Fruit fly (Drosophila melanogaster): ENCODE data around the gene Ance.

Gene Ance

DNA sequence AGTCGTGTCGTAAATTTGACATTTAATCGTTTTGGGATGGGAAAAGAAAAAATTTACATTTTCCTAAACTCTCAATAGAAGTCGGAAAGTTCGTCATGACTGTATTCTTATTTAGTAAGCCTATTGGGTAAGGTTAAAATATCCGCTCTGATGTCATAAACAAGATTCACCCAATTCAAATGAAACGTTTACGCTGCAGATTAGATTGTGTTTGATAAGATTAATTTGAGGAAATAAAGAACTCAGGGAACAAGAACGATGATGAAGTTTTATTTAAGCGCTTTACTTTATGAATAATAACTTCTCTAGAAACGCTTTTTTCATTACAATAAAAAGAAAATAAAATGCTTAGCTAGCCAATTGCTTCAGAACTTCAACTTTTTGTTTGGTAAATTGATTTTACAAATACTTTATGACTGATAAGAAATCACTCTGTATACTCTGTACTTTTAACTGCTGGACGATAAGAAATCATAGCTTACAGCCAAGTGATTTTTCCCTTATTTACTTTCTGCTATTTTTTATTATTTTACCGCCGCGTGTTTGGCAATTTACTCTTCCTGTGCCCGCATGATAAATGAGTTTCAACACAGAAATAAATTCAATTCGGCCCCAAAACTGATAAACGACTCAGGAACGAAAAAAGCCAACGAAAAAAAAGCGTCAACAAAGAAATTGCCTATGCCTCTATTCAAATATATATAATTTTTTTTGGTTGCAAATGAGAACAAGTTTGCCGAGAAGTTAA is 18.9 kb upstream of the Ance start (continued):
- TF ChIP-seq CG16863 (GFP tag; optimal IDR thresholded peaks at IDR 0.05): no peak
- no peak for TF ChIP-seq CrebB (tag; optimal IDR thresholded peaks at IDR 0.05)
- TF ChIP-seq CG9609 (GFP tag; optimal IDR thresholded peaks at IDR 0.05): no peak
- peak; percentile 5 for TF ChIP-seq gcm (GFP tag; optimal IDR thresholded peaks at IDR 0.05)
- TF ChIP-seq ftz-f1 (GFP tag; optimal IDR thresholded peaks at IDR 0.05): no peak
- TF ChIP-seq Atf3 (GFP tag; optimal IDR thresholded peaks at IDR 0.05): no peak
- TF ChIP-seq yki (optimal IDR thresholded peaks at IDR 0.05): no peak
- no peak for TF ChIP-seq dm (GFP tag; optimal IDR thresholded peaks at IDR 0.05)
- TF ChIP-seq Hsf (GFP tag; optimal IDR thresholded peaks at IDR 0.05): no peak
- TF ChIP-seq br (optimal IDR thresholded peaks at IDR 0.05): no peak
- TF ChIP-seq HHEX (GFP tag; optimal IDR thresholded peaks at IDR 0.05): peak; percentile 3
- TF ChIP-seq CG14014 (GFP tag; IDR thresholded peaks at IDR 0.05): no peak
- peak; percentile 50 for TF ChIP-seq sens (GFP tag)
- TF ChIP-seq CG17385 (GFP tag; optimal IDR thresholded peaks at IDR 0.05): peak; percentile 13
- TF ChIP-seq Nf-YB (GFP tag; optimal IDR thresholded peaks at IDR 0.05): no peak
- TF ChIP-seq fd96Cb (tag; optimal IDR thresholded peaks at IDR 0.05): no peak
- TF ChIP-seq CG15696 (tag; optimal IDR thresholded peaks at IDR 0.05): no peak
- TF ChIP-seq CG34422 (GFP tag; IDR thresholded peaks at IDR 0.05): no peak
- TF ChIP-seq wdn (GFP tag; IDR thresholded peaks at IDR 0.05): no peak
- TF ChIP-seq Dek (tag; optimal IDR thresholded peaks at IDR 0.05): no peak

DNA sequence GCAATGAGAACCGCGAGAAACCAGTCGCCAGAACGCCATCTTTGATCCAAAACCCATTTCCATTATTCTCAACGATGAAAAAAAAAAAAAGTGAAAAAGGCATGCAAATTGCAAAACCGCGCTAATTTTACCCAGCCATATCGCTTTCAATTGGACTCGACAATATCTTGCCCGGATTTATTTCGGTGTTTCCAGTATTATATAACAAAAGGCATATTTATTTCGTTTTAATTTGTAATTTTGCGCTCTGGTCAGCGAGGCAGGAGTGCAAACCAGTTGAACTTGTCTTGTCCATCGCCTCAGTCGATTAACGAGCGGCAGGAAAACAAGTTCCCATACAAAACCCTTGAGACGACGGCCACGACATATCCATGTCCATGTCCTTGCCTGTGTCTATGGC is 15.5 kb upstream of the Ance start:
- TF ChIP-seq Pdp1 (GFP tag; optimal IDR thresholded peaks at IDR 0.05): peak in 1 of 2 experiments; percentile 82
- no peak for TF ChIP-seq Dad (GFP tag; optimal IDR thresholded peaks at IDR 0.05)

DNA sequence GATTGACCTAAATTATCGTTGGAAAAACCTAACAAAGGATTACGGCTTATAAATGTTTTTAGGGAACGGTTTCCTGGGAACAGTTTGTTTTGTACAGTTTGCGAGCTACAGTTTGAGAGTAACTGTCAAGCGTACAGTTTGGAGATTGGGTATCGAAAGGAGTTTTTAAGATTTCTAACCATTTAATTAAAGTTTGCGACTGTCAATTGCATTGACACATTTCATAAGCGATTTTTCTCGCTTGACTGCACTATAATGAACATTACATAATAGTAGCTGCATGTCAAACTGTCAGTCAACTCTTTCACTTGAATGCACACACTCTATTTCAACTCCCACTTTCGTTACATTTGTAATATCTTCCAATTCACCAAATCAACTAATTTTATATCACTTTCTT is 12.6 kb upstream of the Ance start:
- no peak for TF ChIP-seq CG10979 (tag; optimal IDR thresholded peaks at IDR 0.05)
- TF ChIP-seq prd (optimal IDR thresholded peaks at IDR 0.05): no peak
- TF ChIP-seq prd (GFP tag; IDR thresholded peaks at IDR 0.05): no peak
- TF ChIP-seq Nf-YA (GFP tag; IDR thresholded peaks at IDR 0.05): no peak
- peak in 1 of 2 experiments; percentile 78 for TF ChIP-seq Pdp1 (GFP tag; optimal IDR thresholded peaks at IDR 0.05)
- no peak for TF ChIP-seq chif (GFP tag; optimal IDR thresholded peaks at IDR 0.05)
- TF ChIP-seq Hey (tag; optimal IDR thresholded peaks at IDR 0.05): no peak
- no peak for TF ChIP-seq CG32767 (GFP tag; IDR thresholded peaks at IDR 0.05)
- TF ChIP-seq cad (GFP tag; optimal IDR thresholded peaks at IDR 0.05): peak; percentile 93
- no peak for TF ChIP-seq Sox102F (GFP tag; optimal IDR thresholded peaks at IDR 0.05)
- TF ChIP-seq Rfx (GFP tag; IDR thresholded peaks at IDR 0.05): no peak
- no peak for TF ChIP-seq E2f2 (GFP tag; IDR thresholded peaks at IDR 0.05)
- TF ChIP-seq CG8388 (GFP tag; optimal IDR thresholded peaks at IDR 0.05): no peak
- TF ChIP-seq dan (GFP tag; IDR thresholded peaks at IDR 0.05): no peak
- TF ChIP-seq pros (GFP tag; optimal IDR thresholded peaks at IDR 0.05): no peak
- no peak for TF ChIP-seq CG13424 (tag; optimal IDR thresholded peaks at IDR 0.05)
- no peak for TF ChIP-seq CG8944 (GFP tag; optimal IDR thresholded peaks at IDR 0.05)
- no peak for TF ChIP-seq CG7357 (GFP tag; IDR thresholded peaks at IDR 0.05)
- no peak for TF ChIP-seq D (optimal IDR thresholded peaks at IDR 0.05)
- TF ChIP-seq D (GFP tag; optimal IDR thresholded peaks at IDR 0.05): no peak
- TF ChIP-seq knrl (GFP tag; IDR thresholded peaks at IDR 0.05; ENCODE audit: partially characterized antibody): 0 out of 3 replicates have a peak, but pooled peaks have one; percentile 22
- TF ChIP-seq Opbp (GFP tag; IDR thresholded peaks at IDR 0.05; ENCODE audit: partially characterized antibody): peak; percentile 34; the same call in 1 of the 3 replicates
- TF ChIP-seq HLH4C (GFP tag; IDR thresholded peaks at IDR 0.05; ENCODE audit: partially characterized antibody): 0 out of 3 replicates have a peak, but pooled peaks have one; percentile 11
- TF ChIP-seq CG13775 (GFP tag; optimal IDR thresholded peaks at IDR 0.05): no peak
- no peak for TF ChIP-seq NK7.1 (GFP tag; optimal IDR thresholded peaks at IDR 0.05)
- no peak for TF ChIP-seq danr (GFP tag; IDR thresholded peaks at IDR 0.05)
- no peak for TF ChIP-seq ara (GFP tag; IDR thresholded peaks at IDR 0.05)
- 0 out of 3 replicates have a peak, but pooled peaks have one; percentile 43 for TF ChIP-seq CG7963 (GFP tag; IDR thresholded peaks at IDR 0.05; ENCODE audit: partially characterized antibody)
- TF ChIP-seq vfl (GFP tag; optimal IDR thresholded peaks at IDR 0.05): no peak

All from whole organism, embryonic.